Fruit fly (Drosophila melanogaster) whole organism, embryonic: Measurements from ENCODE around the gene ci.

Source experiments
- BEAF-32 ChIP-seq: fragments of 200-800 bp; sonication (Bioruptor generic); optimal IDR thresholded peaks from 3 replicates; lab custom pipeline; 2017; ENCODE audit warnings: missing biosample characterization, missing genetic modification characterization, mild to moderate bottlenecking, moderate library complexity, missing genetic modification reagents
- Bgb ChIP-seq: fragments of 200-800 bp; sonication (Bioruptor generic); IDR thresholded peaks from 2 replicates; pipeline ENCODE4 v1.3.6; 2022; ENCODE audit warnings: missing biosample characterization, missing genetic modification characterization; ENCODE audit not compliant: partially characterized antibody
- C15 ChIP-seq: fragments of 200-800 bp; sonication (Bioruptor generic); IDR thresholded peaks from 3 replicates; pipeline ENCODE4 v1.3.6; 2022; ENCODE audit warnings: missing biosample characterization, missing genetic modification characterization
- CG1024 ChIP-seq: fragments of 200-800 bp; sonication (Bioruptor generic); IDR thresholded peaks from 2 replicates; pipeline ENCODE4 v1.3.6; 2022; ENCODE audit warnings: missing biosample characterization, missing genetic modification characterization
- CG11723 ChIP-seq: fragments of 200-800 bp; sonication (Bioruptor generic); optimal IDR thresholded peaks from 2 replicates; lab custom pipeline; 2017; ENCODE audit warnings: missing biosample characterization, mild to moderate bottlenecking, missing genetic modification characterization
- CG12071 ChIP-seq: fragments of 200-800 bp; sonication (Bioruptor generic); optimal IDR thresholded peaks from 3 replicates; lab custom pipeline; 2018; ENCODE audit warnings: missing biosample characterization, mild to moderate bottlenecking, missing genetic modification characterization
- CG12391 ChIP-seq: fragments of 200-800 bp; sonication (Bioruptor generic); optimal IDR thresholded peaks from 3 replicates; lab custom pipeline; 2018; ENCODE audit warnings: missing biosample characterization, mild to moderate bottlenecking, missing genetic modification characterization, moderate library complexity
- CG1603 ChIP-seq: fragments of 200-800 bp; sonication (Bioruptor generic); optimal IDR thresholded peaks from 2 replicates; lab custom pipeline; 2019; ENCODE audit warnings: missing biosample characterization, mild to moderate bottlenecking, missing genetic modification characterization, moderate library complexity
- CG17359 ChIP-seq: fragments of 200-800 bp; sonication (Bioruptor generic); optimal IDR thresholded peaks from 3 replicates; lab custom pipeline; 2018; ENCODE audit warnings: missing biosample characterization, mild to moderate bottlenecking, missing genetic modification characterization, moderate library complexity
- CG17802 ChIP-seq: fragments of 200-800 bp; sonication (Bioruptor generic); optimal IDR thresholded peaks from 2 replicates; lab custom pipeline; 2018; ENCODE audit warnings: missing biosample characterization, mild to moderate bottlenecking, missing genetic modification characterization, moderate library complexity
- CG18764 ChIP-seq: fragments of 200-800 bp; sonication (Bioruptor generic); optimal IDR thresholded peaks from 3 replicates; lab custom pipeline; 2016; ENCODE audit warnings: missing biosample characterization, missing genetic modification characterization
- CG30431 ChIP-seq: fragments of 200-800 bp; sonication (Bioruptor generic); optimal IDR thresholded peaks from 2 replicates; lab custom pipeline; 2017; ENCODE audit warnings: missing biosample characterization, missing genetic modification characterization
- CG31388 ChIP-seq: fragments of 200-800 bp; sonication (Bioruptor generic); optimal IDR thresholded peaks from 2 replicates; lab custom pipeline; 2016; ENCODE audit warnings: missing biosample characterization, missing genetic modification characterization
- CG34376 ChIP-seq: fragments of 200-800 bp; sonication (Bioruptor generic); optimal IDR thresholded peaks from 2 replicates; lab custom pipeline; 2018; ENCODE audit warnings: missing biosample characterization, mild to moderate bottlenecking, missing genetic modification characterization
- CG4282 ChIP-seq: fragments of 200-800 bp; sonication (Bioruptor generic); optimal IDR thresholded peaks from 2 replicates; lab custom pipeline; 2016; ENCODE audit warnings: missing biosample characterization, missing genetic modification characterization
- CG5180 ChIP-seq: fragments of 200-800 bp; sonication (Bioruptor generic); optimal IDR thresholded peaks from 3 replicates; lab custom pipeline; 2017; ENCODE audit warnings: missing biosample characterization, missing genetic modification characterization, mild to moderate bottlenecking, moderate library complexity, missing genetic modification reagents
- CG6791 ChIP-seq: fragments of 200-800 bp; sonication (Bioruptor generic); IDR thresholded peaks from 3 replicates; pipeline ENCODE4 v1.3.6; 2022; ENCODE audit warnings: missing biosample characterization, missing genetic modification characterization; ENCODE audit not compliant: partially characterized antibody
- CG6813 ChIP-seq: fragments of 200-800 bp; sonication (Bioruptor generic); optimal IDR thresholded peaks from 2 replicates; lab custom pipeline; 2017; ENCODE audit warnings: missing biosample characterization, missing genetic modification characterization, mild to moderate bottlenecking, moderate library complexity, missing genetic modification reagents
- CG7357 ChIP-seq: fragments of 200-800 bp; sonication (Bioruptor generic); IDR thresholded peaks from 3 replicates; pipeline ENCODE4 v1.3.6; 2022; ENCODE audit warnings: missing biosample characterization, missing genetic modification characterization
- CG7556 ChIP-seq: fragments of 200-800 bp; sonication (Bioruptor generic); optimal IDR thresholded peaks from 2 replicates; lab custom pipeline; 2017; ENCODE audit warnings: missing biosample characterization, mild to moderate bottlenecking, missing genetic modification characterization
- CG8089 ChIP-seq: fragments of 200-800 bp; sonication (Bioruptor generic); optimal IDR thresholded peaks from 3 replicates; lab custom pipeline; 2016; ENCODE audit warnings: missing biosample characterization, missing genetic modification characterization
- CG8924 ChIP-seq: fragments of 200-800 bp; optimal IDR thresholded peaks from 3 replicates; lab custom pipeline; 2019; ENCODE audit warnings: missing biosample characterization, mild to moderate bottlenecking, missing genetic modification characterization, moderate library complexity
- Dek ChIP-seq: fragments of 200-800 bp; sonication (Bioruptor generic); optimal IDR thresholded peaks from 3 replicates; lab custom pipeline; 2019; ENCODE audit warnings: missing biosample characterization, mild to moderate bottlenecking, missing genetic modification characterization, moderate library complexity
- Dfd ChIP-seq, 2 experiments: fragments of >200 bp; optimal IDR thresholded peaks; 2 replicates each; lab custom pipeline; 2017; ENCODE audit warnings: missing biosample characterization in 2 of 2, missing genetic modification characterization in 2 of 2
- Dip2 ChIP-seq: fragments of 200-800 bp; sonication (Bioruptor generic); IDR thresholded peaks from 2 replicates; pipeline ENCODE4 v1.3.6; 2022; ENCODE audit warnings: missing biosample characterization, missing genetic modification characterization
- Dip3 ChIP-seq: fragments of 200-800 bp; sonication (Bioruptor generic); optimal IDR thresholded peaks from 3 replicates; lab custom pipeline; 2016; ENCODE audit warnings: missing biosample characterization, missing genetic modification characterization
- HLH4C ChIP-seq: fragments of 200-800 bp; sonication (Bioruptor generic); IDR thresholded peaks from 3 replicates; pipeline ENCODE4 v1.3.6; 2022; ENCODE audit warnings: missing biosample characterization, missing genetic modification characterization; ENCODE audit not compliant: partially characterized antibody
- Hmr ChIP-seq: fragments of 200-800 bp; sonication (Bioruptor generic); optimal IDR thresholded peaks from 3 replicates; lab custom pipeline; 2017; ENCODE audit warnings: mild to moderate bottlenecking, missing biosample characterization, missing genetic modification reagents, missing genetic modification characterization
- Hmx ChIP-seq: fragments of 200-800 bp; sonication (Bioruptor generic); optimal IDR thresholded peaks from 2 replicates; lab custom pipeline; 2016; ENCODE audit warnings: missing biosample characterization, missing genetic modification characterization
- Lhr ChIP-seq: fragments of 200-800 bp; sonication (Bioruptor generic); optimal IDR thresholded peaks from 3 replicates; lab custom pipeline; 2017; ENCODE audit warnings: mild to moderate bottlenecking, missing biosample characterization, missing genetic modification reagents, missing genetic modification characterization
- Med ChIP-seq: fragments of 200-800 bp; sonication (Bioruptor generic); peaks from one replicate; lab custom pipeline; 2016; ENCODE audit warnings: missing biosample characterization, missing genetic modification characterization, mild to moderate bottlenecking, inconsistent platforms, moderate library complexity
- Oaz ChIP-seq: fragments of 200-800 bp; sonication (Bioruptor generic); IDR thresholded peaks from 2 replicates; pipeline ENCODE4 v1.3.6; 2022; ENCODE audit warnings: missing biosample characterization, missing genetic modification characterization
- PHDP ChIP-seq: fragments of 200-800 bp; sonication (Bioruptor generic); optimal IDR thresholded peaks from 3 replicates; lab custom pipeline; 2018; ENCODE audit warnings: missing biosample characterization, mild to moderate bottlenecking, missing genetic modification characterization, moderate library complexity
- Scr ChIP-seq: fragments of 200-800 bp; sonication (Bioruptor generic); IDR thresholded peaks from 2 replicates; pipeline ENCODE4 v1.3.6; 2022; ENCODE audit warnings: missing biosample characterization, missing genetic modification characterization; ENCODE audit not compliant: partially characterized antibody
- ab ChIP-seq: fragments of 200-800 bp; sonication (Bioruptor generic); optimal IDR thresholded peaks from 2 replicates; lab custom pipeline; 2016; ENCODE audit warnings: missing biosample characterization, missing genetic modification characterization
- ems ChIP-seq: fragments of 200-800 bp; sonication (Bioruptor generic); optimal IDR thresholded peaks from 3 replicates; lab custom pipeline; 2016; ENCODE audit warnings: missing biosample characterization, missing genetic modification characterization
- esg ChIP-seq: fragments of 200-800 bp; sonication (Bioruptor generic); conservative IDR thresholded peaks from 2 replicates; pipeline ENCODE4 v1.3.6; 2022; ENCODE audit warnings: missing biosample characterization, missing genetic modification characterization
- eve ChIP-seq, 2 experiments: fragments of >200 bp; optimal IDR thresholded peaks; 2 replicates each; lab custom pipeline; 2017; ENCODE audit warnings: missing biosample characterization in 2 of 2, missing genetic modification characterization in 2 of 2
- gce ChIP-seq: fragments of 200-800 bp; sonication (Bioruptor generic); IDR thresholded peaks from 3 replicates; pipeline ENCODE4 v1.3.6; 2022; ENCODE audit warnings: missing biosample characterization, missing genetic modification characterization
- hkb ChIP-seq, 2 experiments: fragments of 200-800 bp in 1 of 2; fragments of >200 bp in 1 of 2; sonication (Bioruptor generic) in 1 of 2; IDR thresholded peaks in 1 of 2; optimal IDR thresholded peaks in 1 of 2; 2 replicates each; pipeline versions ENCODE4 v1.3.6 to Lab custom; 2017 to 2022; ENCODE audit warnings: missing biosample characterization in 1 of 2, missing genetic modification characterization in 1 of 2
- jigr1 ChIP-seq: fragments of 200-800 bp; sonication (Bioruptor generic); IDR thresholded peaks from 3 replicates; pipeline ENCODE4 v1.3.6; 2022; ENCODE audit warnings: missing biosample characterization, missing genetic modification characterization
- jumu ChIP-seq: fragments of 200-800 bp; sonication (Bioruptor generic); optimal IDR thresholded peaks from 3 replicates; lab custom pipeline; 2016; ENCODE audit warnings: missing biosample characterization, missing genetic modification characterization
- lola ChIP-seq, 3 experiments: fragments of >200 bp in 2 of 3; fragments of 200-800 bp in 1 of 3; sonication (Bioruptor generic) in 1 of 3; optimal IDR thresholded peaks; 2 replicates each; lab custom pipeline; 2017 to 2019; ENCODE audit warnings: missing biosample characterization in 3 of 3, missing genetic modification characterization in 3 of 3, mild to moderate bottlenecking in 1 of 3, moderate library complexity in 1 of 3
- pzg ChIP-seq: fragments of 200-800 bp; sonication (Bioruptor generic); optimal IDR thresholded peaks from 3 replicates; lab custom pipeline; 2018; ENCODE audit warnings: missing biosample characterization, mild to moderate bottlenecking, missing genetic modification characterization, moderate library complexity
- row ChIP-seq: fragments of 200-800 bp; sonication (Bioruptor generic); IDR thresholded peaks from 3 replicates; pipeline ENCODE4 v1.3.6; 2022; ENCODE audit warnings: missing biosample characterization, missing genetic modification characterization
- sr ChIP-seq: fragments of 200-800 bp; sonication (Bioruptor generic); IDR thresholded peaks from 3 replicates; pipeline ENCODE4 v1.3.6; 2022; ENCODE audit warnings: missing biosample characterization, missing genetic modification characterization
- ssp ChIP-seq: fragments of 200-800 bp; sonication (Bioruptor generic); IDR thresholded peaks from 2 replicates; pipeline ENCODE4 v1.3.6; 2022; ENCODE audit warnings: missing biosample characterization, missing genetic modification characterization
- sug ChIP-seq: fragments of 200-800 bp; optimal IDR thresholded peaks from 2 replicates; lab custom pipeline; 2019; ENCODE audit warnings: missing biosample characterization, mild to moderate bottlenecking, missing genetic modification characterization, moderate library complexity
- wek ChIP-seq: fragments of 200-800 bp; sonication (Bioruptor generic); optimal IDR thresholded peaks from 3 replicates; lab custom pipeline; 2018; ENCODE audit warnings: missing biosample characterization, mild to moderate bottlenecking, missing genetic modification characterization, moderate library complexity
- zf30C ChIP-seq: fragments of 200-800 bp; sonication (Bioruptor generic); optimal IDR thresholded peaks from 3 replicates; lab custom pipeline; 2018; ENCODE audit warnings: missing biosample characterization, mild to moderate bottlenecking, missing genetic modification characterization

Gene ci

dm6 chr4:44780-45179 is 12.1 kb downstream of the ci start (continued):
- TF ChIP-seq Lhr (GFP tag; lab: Kevin White, UChicago) = no peak
- TF ChIP-seq CG5180 (GFP tag; lab: Kevin White, UChicago) = no peak
- no peak for TF ChIP-seq CG17359 (tag; lab: Kevin White, UChicago)
- no peak for TF ChIP-seq CG34376 (GFP tag; lab: Kevin White, UChicago)
- TF ChIP-seq ssp (GFP tag; lab: Robert Waterston, UW) = peak; percentile 96
- no peak for TF ChIP-seq gce
- peak; percentile 85 for TF ChIP-seq CG7357 (GFP tag; lab: Robert Waterston, UW)
- TF ChIP-seq row (GFP tag; lab: Robert Waterston, UW) = peak; percentile 65
- TF ChIP-seq CG1024 = peak; percentile 89
- TF ChIP-seq Med (GFP tag; lab: Kevin White, UChicago) = peak; percentile 32
- peak; percentile 94 for TF ChIP-seq CG17802
- TF ChIP-seq CG7556 (GFP tag; lab: Kevin White, UChicago) = no peak
- TF ChIP-seq Bgb (GFP tag; lab: Robert Waterston, UW) = 0 out of 2 replicates have a peak, but pooled peaks have one; percentile 17
- no peak for TF ChIP-seq CG12071 (GFP tag; lab: Kevin White, UChicago)
- TF ChIP-seq jumu (GFP tag; lab: Kevin White, UChicago) = no peak
- TF ChIP-seq wek (GFP tag; lab: Kevin White, UChicago) = peak; percentile 17
- peak; percentile 43 for TF ChIP-seq Scr (GFP tag; lab: Robert Waterston, UW)
- TF ChIP-seq ab (GFP tag; lab: Kevin White, UChicago) = no peak
- TF ChIP-seq Oaz (GFP tag; lab: Robert Waterston, UW) = no peak
- TF ChIP-seq CG12391 = no peak
- TF ChIP-seq Dip3 = no peak
- TF ChIP-seq eve (GFP tag; optimal IDR thresholded peaks at IDR 0.05; lab: Kevin White, UChicago) = peak in 1 of 2 experiments; percentile 43
- no peak for TF ChIP-seq jigr1 (GFP tag; lab: Robert Waterston, UW)
- no peak for TF ChIP-seq CG8924
- peak; percentile 81 for TF ChIP-seq CG1603 (tag; lab: Kevin White, UChicago)
- peak; percentile 13 for TF ChIP-seq sug (tag; lab: Kevin White, UChicago)
- TF ChIP-seq BEAF-32 = peak; percentile 56
- peak; percentile 71 for TF ChIP-seq CG11723 (GFP tag; lab: Kevin White, UChicago)
- TF ChIP-seq Dek (tag; lab: Kevin White, UChicago) = no peak
- TF ChIP-seq PHDP (tag; lab: Kevin White, UChicago) = no peak
- TF ChIP-seq ems (GFP tag; lab: Kevin White, UChicago) = no peak
- TF ChIP-seq lola (GFP tag; optimal IDR thresholded peaks at IDR 0.05; lab: Kevin White, UChicago) = peak in 1 of 3 experiments; percentile 12
- no peak for TF ChIP-seq zf30C
- TF ChIP-seq CG6791 = peak; percentile 52; the same call in 1 of the 3 replicates
- peak; percentile 23 for TF ChIP-seq pzg (GFP tag; lab: Kevin White, UChicago)
- 0 out of 3 replicates have a peak, but pooled peaks have one; percentile 25 for TF ChIP-seq HLH4C (GFP tag; lab: Robert Waterston, UW)
- no peak for TF ChIP-seq Dip2 (GFP tag; lab: Robert Waterston, UW)
- TF ChIP-seq Dfd (GFP tag; optimal IDR thresholded peaks at IDR 0.05; lab: Kevin White, UChicago) = peak in 1 of 2 experiments; percentile 5
- TF ChIP-seq CG6813 (GFP tag; lab: Kevin White, UChicago) = no peak
- no peak for TF ChIP-seq CG31388
- TF ChIP-seq hkb (optimal IDR thresholded peaks at IDR 0.05; lab: Kevin White, UChicago) = no peak
- no peak for TF ChIP-seq hkb (GFP tag; IDR thresholded peaks at IDR 0.05; lab: Robert Waterston, UW)
- TF ChIP-seq sr = no peak
- TF ChIP-seq CG4282 (GFP tag; lab: Kevin White, UChicago) = no peak
- TF ChIP-seq esg (GFP tag; lab: Robert Waterston, UW) = no peak
- TF ChIP-seq CG30431 = no peak
- TF ChIP-seq CG8089 = peak; percentile 55
- no peak for TF ChIP-seq Hmr (GFP tag; lab: Kevin White, UChicago)
- TF ChIP-seq CG18764 = no peak
- TF ChIP-seq Hmx = no peak
- no peak for TF ChIP-seq C15 (GFP tag; lab: Robert Waterston, UW)
